Worm (Caenorhabditis elegans) whole organism, L1 larva: ENCODE data around the gene T03G11.10.

Experiments
- C04F5.9 ChIP-seq: sonication (generic microtip); optimal IDR thresholded peaks from 2 replicates; lab custom pipeline; 2016; ENCODE audit warnings: missing genetic modification characterization, missing compliant biosample characterization
- C16A3.4 ChIP-seq: fragments of 150-350 bp; optimal IDR thresholded peaks from 2 replicates; lab custom pipeline; 2014; ENCODE audit warnings: missing biosample characterization, missing genetic modification characterization
- C34B4.2 ChIP-seq: sonication (generic microtip); optimal IDR thresholded peaks from 2 replicates; lab custom pipeline; 2017; ENCODE audit warnings: mild to moderate bottlenecking, missing genetic modification characterization, missing compliant biosample characterization
- aly-2 ChIP-seq: fragments of 150-350 bp; optimal IDR thresholded peaks from 2 replicates; lab custom pipeline; 2014; ENCODE audit warnings: missing biosample characterization, missing genetic modification characterization
- ama-1 ChIP-seq: fragments of 150-350 bp; optimal IDR thresholded peaks from 2 replicates; lab custom pipeline; 2014
- blmp-1 ChIP-seq: fragments of 150-350 bp; optimal IDR thresholded peaks from 2 replicates; lab custom pipeline; 2014; ENCODE audit warnings: missing biosample characterization, missing genetic modification characterization
- dsc-1 ChIP-seq: sonication (generic microtip); optimal IDR thresholded peaks from 2 replicates; lab custom pipeline; 2016; ENCODE audit warnings: mild to moderate bottlenecking, missing genetic modification characterization, missing compliant biosample characterization
- elt-3 ChIP-seq, 6 experiments: fragments of 150-350 bp in 1 of 6; sonication (generic microtip); optimal IDR thresholded peaks; 2 replicates each; lab custom pipeline; 2017 to 2018; ENCODE audit warnings: missing biosample characterization in 6 of 6, missing genetic modification characterization in 6 of 6, inconsistent platforms in 1 of 6
- ets-5 ChIP-seq: fragments of 200-800 bp; sonication (Bioruptor generic); IDR thresholded peaks from 2 replicates; pipeline ENCODE4 v1.3.6; 2022; ENCODE audit warnings: missing genetic modification characterization, missing compliant biosample characterization
- grh-1 ChIP-seq: fragments of 200-800 bp; sonication (Bioruptor generic); IDR thresholded peaks from 2 replicates; pipeline ENCODE4 v1.3.6; 2022; ENCODE audit warnings: missing genetic modification reagents, missing genetic modification characterization, missing compliant biosample characterization
- hpl-2 ChIP-seq: fragments of 150-350 bp; optimal IDR thresholded peaks from 2 replicates; lab custom pipeline; 2014; ENCODE audit warnings: missing biosample characterization, missing genetic modification reagents, missing genetic modification characterization
- lin-14 ChIP-seq: fragments of 200-800 bp; sonication (Bioruptor generic); optimal IDR thresholded peaks from 2 replicates; lab custom pipeline; 2018; ENCODE audit warnings: mild to moderate bottlenecking, missing genetic modification characterization, moderate library complexity, missing compliant biosample characterization
- lsy-2 ChIP-seq, 2 experiments: fragments of 150-350 bp; optimal IDR thresholded peaks; 2 replicates each; lab custom pipeline; 2014; ENCODE audit warnings: missing biosample characterization in 2 of 2, missing genetic modification characterization in 2 of 2
- mdl-1 ChIP-seq, 2 experiments: fragments of 150-350 bp; optimal IDR thresholded peaks; 2 replicates each; lab custom pipeline; 2014 to 2017; ENCODE audit warnings: missing biosample characterization in 2 of 2, missing genetic modification characterization in 2 of 2, inconsistent platforms in 1 of 2
- mef-2 ChIP-seq: fragments of 150-350 bp; optimal IDR thresholded peaks from 2 replicates; lab custom pipeline; 2014; ENCODE audit warnings: missing biosample characterization, missing genetic modification characterization
- mep-1 ChIP-seq: fragments of 150-350 bp; optimal IDR thresholded peaks from 2 replicates; lab custom pipeline; 2014; ENCODE audit warnings: missing biosample characterization, missing genetic modification characterization
- nhr-19 ChIP-seq: fragments of 200-800 bp; sonication (Bioruptor generic); conservative IDR thresholded peaks from 2 replicates; pipeline ENCODE4 v1.3.6; 2022; ENCODE audit warnings: missing genetic modification characterization, missing compliant biosample characterization
- nhr-20 ChIP-seq: sonication (generic microtip); optimal IDR thresholded peaks from 2 replicates; lab custom pipeline; 2016; ENCODE audit warnings: mild to moderate bottlenecking, missing genetic modification characterization, missing compliant biosample characterization
- nhr-28 ChIP-seq: fragments of 150-350 bp; optimal IDR thresholded peaks from 2 replicates; lab custom pipeline; 2014; ENCODE audit warnings: missing biosample characterization, missing genetic modification characterization
- nhr-71 ChIP-seq: sonication (generic microtip); optimal IDR thresholded peaks from 2 replicates; lab custom pipeline; 2016; ENCODE audit warnings: mild to moderate bottlenecking, missing genetic modification characterization, moderate library complexity, missing compliant biosample characterization
- nhr-77 ChIP-seq: fragments of 150-350 bp; optimal IDR thresholded peaks from 2 replicates; lab custom pipeline; 2014; ENCODE audit warnings: missing biosample characterization, missing genetic modification characterization
- nhr-84 ChIP-seq: sonication (generic microtip); optimal IDR thresholded peaks from 2 replicates; lab custom pipeline; 2017; ENCODE audit warnings: missing biosample characterization, missing genetic modification characterization
- nhr-85 ChIP-seq: sonication (generic microtip); peaks from one replicate; lab custom pipeline; 2016; ENCODE audit warnings: missing genetic modification characterization, inconsistent platforms, missing compliant biosample characterization
- nhr-90 ChIP-seq: sonication (generic microtip); optimal IDR thresholded peaks from 2 replicates; lab custom pipeline; 2016; ENCODE audit warnings: mild to moderate bottlenecking, missing genetic modification characterization, missing compliant biosample characterization; ENCODE audit not compliant: poor library complexity
- pax-3 ChIP-seq: fragments of 200-800 bp; sonication (Bioruptor generic); optimal IDR thresholded peaks from 2 replicates; lab custom pipeline; 2018; ENCODE audit warnings: mild to moderate bottlenecking, missing genetic modification characterization, moderate library complexity, missing compliant biosample characterization
- pqm-1 ChIP-seq: sonication (generic microtip); optimal IDR thresholded peaks from 3 replicates; lab custom pipeline; 2017; ENCODE audit warnings: missing biosample characterization, missing genetic modification characterization
- skn-1 ChIP-seq: fragments of 150-350 bp; optimal IDR thresholded peaks from 2 replicates; lab custom pipeline; 2014; ENCODE audit warnings: missing biosample characterization, missing genetic modification characterization
- snpc-4 ChIP-seq: fragments of 150-350 bp; optimal IDR thresholded peaks from 2 replicates; lab custom pipeline; 2014; ENCODE audit warnings: missing biosample characterization, missing genetic modification characterization
- snu-23 ChIP-seq: sonication (generic microtip); optimal IDR thresholded peaks from 2 replicates; lab custom pipeline; 2016; ENCODE audit warnings: missing genetic modification characterization, missing compliant biosample characterization
- swsn-7 ChIP-seq: sonication (generic microtip); optimal IDR thresholded peaks from 2 replicates; lab custom pipeline; 2016; ENCODE audit warnings: missing genetic modification characterization, missing compliant biosample characterization
- tbx-2 ChIP-seq: sonication (generic microtip); optimal IDR thresholded peaks from 2 replicates; lab custom pipeline; 2016; ENCODE audit warnings: missing genetic modification characterization, missing compliant biosample characterization
- unc-130 ChIP-seq: fragments of 150-350 bp; optimal IDR thresholded peaks from 2 replicates; lab custom pipeline; 2017; ENCODE audit warnings: missing biosample characterization, missing genetic modification characterization, inconsistent platforms
- unc-62 ChIP-seq: fragments of 150-350 bp; optimal IDR thresholded peaks from 2 replicates; lab custom pipeline; 2014; ENCODE audit warnings: missing biosample characterization, missing genetic modification reagents, missing genetic modification characterization
- xbp-1 ChIP-seq: sonication (generic microtip); optimal IDR thresholded peaks from 2 replicates; lab custom pipeline; 2016; ENCODE audit warnings: missing genetic modification characterization, missing compliant biosample characterization
- zip-4 ChIP-seq: fragments of 200-800 bp; sonication (Bioruptor generic); optimal IDR thresholded peaks from 2 replicates; lab custom pipeline; 2018; ENCODE audit warnings: mild to moderate bottlenecking, missing genetic modification characterization, moderate library complexity, missing compliant biosample characterization
- ztf-11 ChIP-seq, 2 experiments: sonication (generic microtip); optimal IDR thresholded peaks; 2 replicates each; lab custom pipeline; 2016 to 2017; ENCODE audit warnings: missing genetic modification characterization in 2 of 2, missing biosample characterization in 1 of 2, missing compliant biosample characterization in 1 of 2

T03G11.10 gene

ce11 chrX:5137716-5138470 lies 33.1 kb downstream of the T03G11.10 start:
- TF ChIP-seq pqm-1 (tag; lab: Kevin White, UChicago) (no peak), mef-2 (tag; lab: Kevin White, UChicago) (no peak), grh-1 (GFP tag; lab: Robert Waterston, UW) (peak; percentile 82), zip-4 (GFP tag; lab: Kevin White, UChicago) (no peak), lsy-2 (tag; optimal IDR thresholded peaks at IDR 0.05; lab: Kevin White, UChicago) (peak in 1 of 2 experiments; percentile 17), nhr-77 (tag; lab: Kevin White, UChicago) (no peak), mep-1 (tag; lab: Kevin White, UChicago) (peak; percentile 54), nhr-84 (tag; lab: Kevin White, UChicago) (no peak), nhr-85 (peak; percentile 89), snu-23 (GFP tag; lab: Kevin White, UChicago) (peak; percentile 25), blmp-1 (tag; lab: Kevin White, UChicago) (peak; percentile 64), dsc-1 (peak; percentile 63), lin-14 (GFP tag; lab: Kevin White, UChicago) (peak; percentile 43), C16A3.4 (tag; lab: Kevin White, UChicago) (peak; percentile 22), nhr-71 (tag; lab: Kevin White, UChicago) (peak; percentile 5), xbp-1 (tag; lab: Kevin White, UChicago) (no peak)

DNA sequence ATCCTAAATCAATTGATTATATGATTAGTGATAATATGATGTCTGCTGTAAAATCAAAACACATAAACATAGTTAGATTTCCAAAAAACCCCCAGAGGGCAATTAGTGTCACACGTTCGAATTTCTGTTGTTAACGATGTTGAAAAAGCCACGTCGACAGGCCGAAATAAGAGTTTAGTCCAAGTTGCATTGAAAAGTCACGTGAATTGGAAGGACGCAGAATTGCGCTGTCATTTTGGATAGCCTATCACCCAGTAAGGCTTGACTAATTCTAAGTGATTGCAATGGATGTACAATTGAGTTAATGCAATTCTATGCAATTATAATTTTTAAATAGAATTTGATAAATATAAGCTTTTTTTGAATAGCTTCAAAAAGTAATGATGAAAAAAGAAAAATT lies 35.4 kb downstream of the T03G11.10 start:
- TF ChIP-seq blmp-1 (tag; lab: Kevin White, UChicago) (peak; percentile 45), snu-23 (GFP tag; lab: Kevin White, UChicago) (peak; percentile 50), swsn-7 (no peak), nhr-71 (tag; lab: Kevin White, UChicago) (peak; percentile 39), nhr-28 (tag; lab: Kevin White, UChicago) (no peak), tbx-2 (tag; lab: Kevin White, UChicago) (peak; percentile 19), grh-1 (GFP tag; lab: Robert Waterston, UW) (0 out of 2 replicates have a peak, but pooled peaks have one; percentile 15), nhr-20 (peak; percentile 80), unc-130 (tag; lab: Kevin White, UChicago) (peak; percentile 24), mep-1 (tag; lab: Kevin White, UChicago) (no peak), C34B4.2 (tag; lab: Kevin White, UChicago) (no peak), nhr-85 (peak; percentile 87), mdl-1 (tag; optimal IDR thresholded peaks at IDR 0.05; lab: Kevin White, UChicago) (peak in 1 of 2 experiments; percentile 15), lin-14 (GFP tag; lab: Kevin White, UChicago) (peak; percentile 48), nhr-19 (GFP tag; lab: Robert Waterston, UW) (peak; percentile 19), unc-62 (GFP tag; lab: Kevin White, UChicago) (no peak), elt-3 (tag; optimal IDR thresholded peaks at IDR 0.05; lab: Kevin White, UChicago) (peak in 2 of 6 experiments; percentile 14 to 83), nhr-90 (tag; lab: Kevin White, UChicago) (peak; percentile 9), xbp-1 (tag; lab: Kevin White, UChicago) (no peak)
- TF ChIP-seq, all 84 proteins: peak for 13

DNA sequence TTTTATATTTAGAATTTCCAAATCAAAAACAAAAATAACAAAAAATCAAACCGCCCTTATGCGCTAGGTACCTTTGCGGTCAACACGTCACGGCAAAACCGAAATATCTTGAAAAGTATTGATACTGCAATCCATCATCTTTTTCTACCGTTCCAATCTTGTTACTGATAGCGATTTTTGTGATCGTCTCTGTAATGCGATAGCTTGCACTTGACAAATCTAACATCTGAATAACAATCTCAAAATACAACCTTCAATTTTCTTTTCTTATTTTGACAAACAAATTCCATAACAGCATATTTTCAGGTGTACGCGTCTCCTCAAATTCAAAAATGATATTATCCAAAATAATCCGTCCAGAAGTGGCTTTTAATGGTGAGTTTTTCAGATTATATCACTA lies 37.0 kb downstream of the T03G11.10 start, which contains the start of gene tbc-7:
Gene tbc-7 (plus strand): TSS at position 301 of the 400 bp plus-strand sequence.
- no peak for TF ChIP-seq hpl-2 (GFP tag; lab: Kevin White, UChicago)
- no peak for TF ChIP-seq skn-1 (tag; lab: Kevin White, UChicago)
- TF ChIP-seq pax-3 = no peak
- TF ChIP-seq nhr-77 (tag; lab: Kevin White, UChicago) = no peak
- TF ChIP-seq C04F5.9 (tag; lab: Kevin White, UChicago) = no peak
- TF ChIP-seq ztf-11 (tag; optimal IDR thresholded peaks at IDR 0.05; lab: Kevin White, UChicago) = no peak
- TF ChIP-seq tbx-2 (tag; lab: Kevin White, UChicago) = no peak
- no peak for TF ChIP-seq grh-1 (GFP tag; lab: Robert Waterston, UW)
- no peak for TF ChIP-seq nhr-20
- no peak for TF ChIP-seq aly-2 (tag; lab: Kevin White, UChicago)

- TF ChIP-seq snpc-4 (tag; lab: Kevin White, UChicago) = no peak
- no peak for TF ChIP-seq ets-5
- TF ChIP-seq C04F5.9 (tag; lab: Kevin White, UChicago) = no peak
- no peak for TF ChIP-seq ama-1 (lab: Kevin White, UChicago)
- TF ChIP-seq, all 84 proteins: peak for 0
These were observed 39.2 kb downstream of the T03G11.10 start for ce11 chrX:5131760-5132159.
